Fruit fly (Drosophila melanogaster) Kc167 (cell line): ENCODE data around the gene Wdr92.

ENCODE experiments used
- Myc ChIP-seq: fragments of >200 bp; optimal IDR thresholded peaks from 2 replicates; lab custom pipeline; 2017; ENCODE audit warnings: missing external identifiers
- Sin3A ChIP-seq: fragments of >200 bp; optimal IDR thresholded peaks from 2 replicates; lab custom pipeline; 2018; ENCODE audit warnings: missing external identifiers
- psq ChIP-seq: fragments of >200 bp; optimal IDR thresholded peaks from 2 replicates; lab custom pipeline; 2017; ENCODE audit warnings: missing external identifiers
- ttk ChIP-seq: sonication (Bioruptor generic); optimal IDR thresholded peaks from 2 replicates; lab custom pipeline; 2017; ENCODE audit warnings: missing external identifiers

DNA sequence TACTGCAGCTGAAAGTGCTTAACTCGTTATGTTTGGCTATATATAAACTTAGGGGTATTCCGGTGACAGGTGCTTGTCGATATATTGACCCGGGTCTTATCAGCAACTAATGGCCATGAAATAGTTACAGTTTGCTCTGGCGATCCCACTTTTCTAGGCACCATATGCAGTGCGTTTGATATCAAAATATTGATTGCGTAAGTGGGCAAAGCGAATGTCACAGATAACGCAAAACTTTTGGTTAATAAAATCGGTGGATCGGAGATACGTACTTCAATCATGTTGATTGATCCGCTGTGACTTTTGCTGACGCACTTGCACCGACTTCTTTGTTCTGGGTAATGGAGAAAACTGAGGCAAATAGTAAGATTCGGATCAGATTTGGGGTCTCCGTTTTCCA, 3.4 kb upstream of the Wdr92 start:
- no peak for TF ChIP-seq ttk (lab: Kevin White, UChicago)
- TF ChIP-seq Myc (lab: Kevin White, UChicago): no peak
- TF ChIP-seq psq: no peak
- no peak for TF ChIP-seq Sin3A (lab: Kevin White, UChicago)
